Worm (Caenorhabditis elegans): ENCODE data around the gene afmd-1.

Gene afmd-1

DNA sequence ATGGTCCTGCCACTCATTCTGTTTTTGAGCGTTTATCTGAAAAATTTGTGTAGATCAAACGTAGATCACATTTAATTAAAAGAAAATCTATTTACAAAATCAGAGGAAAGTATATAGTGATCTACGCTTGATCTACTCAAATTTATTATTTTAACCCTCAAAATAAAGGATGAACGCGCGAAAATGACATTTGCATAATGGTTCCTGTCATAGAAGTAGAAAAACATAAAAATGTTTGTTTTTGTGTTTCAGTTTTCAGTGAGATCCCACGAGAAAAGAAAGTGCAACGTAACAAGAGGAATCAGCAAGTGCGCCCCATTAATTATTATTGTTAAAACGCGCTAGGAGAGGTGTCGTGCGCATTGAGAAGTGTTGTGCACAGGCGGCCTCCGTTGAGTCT lies 32.7 kb upstream of the afmd-1 start:
- no peak for TF ChIP-seq somi-1 (GFP tag; optimal IDR thresholded peaks at IDR 0.05)
- TF ChIP-seq hsf-1 (GFP tag; IDR thresholded peaks at IDR 0.05): no peak
- TF ChIP-seq madf-8 (GFP tag; conservative IDR thresholded peaks at IDR 0.05): peak; percentile 67
- TF ChIP-seq B0261.1 (tag; optimal IDR thresholded peaks at IDR 0.05): no peak
- TF ChIP-seq hmg-1.2 (GFP tag; IDR thresholded peaks at IDR 0.05): peak; percentile 38; the same call in 1 of the 2 replicates
- TF ChIP-seq die-1 (tag; optimal IDR thresholded peaks at IDR 0.05): peak; percentile 5
- no peak for TF ChIP-seq dpl-1 (GFP tag; optimal IDR thresholded peaks at IDR 0.05)
- no peak for TF ChIP-seq ceh-100 (GFP tag; IDR thresholded peaks at IDR 0.05)
- no peak for TF ChIP-seq mes-4 (tag; optimal IDR thresholded peaks at IDR 0.05)
- TF ChIP-seq madf-3 (GFP tag; IDR thresholded peaks at IDR 0.05): no peak
- no peak for TF ChIP-seq hrde-1 (tag; optimal IDR thresholded peaks at IDR 0.05; ENCODE audit: borderline replicate concordance)
- TF ChIP-seq K12H6.12 (tag; optimal IDR thresholded peaks at IDR 0.05): no peak
- TF ChIP-seq madf-6 (GFP tag; IDR thresholded peaks at IDR 0.05): peak; percentile 90
- TF ChIP-seq let-526 (GFP tag; IDR thresholded peaks at IDR 0.05): no peak
- TF ChIP-seq efl-1 (GFP tag; optimal IDR thresholded peaks at IDR 0.05): peak; percentile 81
- no peak for TF ChIP-seq snpc-1.3 (tag; optimal IDR thresholded peaks at IDR 0.05; ENCODE audit: insufficient read depth)
- no peak for TF ChIP-seq lin-54 (GFP tag; optimal IDR thresholded peaks at IDR 0.05)
- TF ChIP-seq ztf-18 (tag; optimal IDR thresholded peaks at IDR 0.05): no peak
- 0 out of 2 replicates have a peak, but pooled peaks have one; percentile 16 for TF ChIP-seq ceh-91 (GFP tag; IDR thresholded peaks at IDR 0.05)
- TF ChIP-seq F39B2.1 (GFP tag; IDR thresholded peaks at IDR 0.05): no peak
- TF ChIP-seq pha-4 (tag; optimal IDR thresholded peaks at IDR 0.05): no peak
- TF ChIP-seq sea-2 (GFP tag; IDR thresholded peaks at IDR 0.05): no peak
- TF ChIP-seq nfya-1 (tag; optimal IDR thresholded peaks at IDR 0.05; ENCODE audit: borderline replicate concordance, insufficient read depth): no peak
- no peak for TF ChIP-seq mcd-1 (GFP tag; IDR thresholded peaks at IDR 0.05)
- no peak for TF ChIP-seq repo-1 (tag; optimal IDR thresholded peaks at IDR 0.05)
- TF ChIP-seq dox-1 (GFP tag; IDR thresholded peaks at IDR 0.05): no peak
- no peak for TF ChIP-seq bed-1 (GFP tag; IDR thresholded peaks at IDR 0.05)
- TF ChIP-seq gei-17 (GFP tag; optimal IDR thresholded peaks at IDR 0.05): no peak
- no peak for TF ChIP-seq ceh-27 (GFP tag; optimal IDR thresholded peaks at IDR 0.05)
- peak; percentile 83 for TF ChIP-seq aptf-2 (GFP tag; conservative IDR thresholded peaks at IDR 0.05)
- no peak for TF ChIP-seq rcor-1 (GFP tag; IDR thresholded peaks at IDR 0.05)
- TF ChIP-seq egrh-3 (GFP tag; IDR thresholded peaks at IDR 0.05): no peak
- TF ChIP-seq zim-3 (tag; optimal IDR thresholded peaks at IDR 0.05): no peak
- TF ChIP-seq F22D6.2 (tag; optimal IDR thresholded peaks at IDR 0.05): no peak
- peak; percentile 42 for TF ChIP-seq xnd-1 (tag; optimal IDR thresholded peaks at IDR 0.05)
- no peak for TF ChIP-seq T26A5.8 (tag; optimal IDR thresholded peaks at IDR 0.05)
- TF ChIP-seq T07F8.4 (tag; optimal IDR thresholded peaks at IDR 0.05): no peak
- no peak for TF ChIP-seq snpc-3.4 (tag; optimal IDR thresholded peaks at IDR 0.05)
- no peak for TF ChIP-seq Y56A3A.18 (GFP tag; IDR thresholded peaks at IDR 0.05)
- TF ChIP-seq cebp-2 (GFP tag; IDR thresholded peaks at IDR 0.05): no peak
- TF ChIP-seq ceh-79 (tag; optimal IDR thresholded peaks at IDR 0.05): no peak
- TF ChIP-seq attf-3 (GFP tag; conservative IDR thresholded peaks at IDR 0.05): no peak
- TF ChIP-seq nhr-80 (tag; optimal IDR thresholded peaks at IDR 0.05): no peak
